Fruit fly (Drosophila melanogaster): ENCODE results near the gene Mst84Dc.
A peak's percentile ranks its signal among the peaks of the same experiment; 100 is the strongest.

Mst84Dc gene

dm6 chr3R:7346445-7346844 is 18.0 kb downstream of the Mst84Dc start, which contains the start of gene nxf4 (continued):
- TF ChIP-seq cato (GFP tag; optimal IDR thresholded peaks at IDR 0.05; ENCODE audit: borderline replicate concordance): peak; percentile 15
- no peak for TF ChIP-seq z (GFP tag; IDR thresholded peaks at IDR 0.05)
- peak; percentile 51 for TF ChIP-seq crc (GFP tag; optimal IDR thresholded peaks at IDR 0.05)
- TF ChIP-seq CG4730 (GFP tag; IDR thresholded peaks at IDR 0.05): peak; percentile 78
- TF ChIP-seq CG7963 (GFP tag; IDR thresholded peaks at IDR 0.05; ENCODE audit: partially characterized antibody): 0 out of 3 replicates have a peak, but pooled peaks have one; percentile 16
- TF ChIP-seq lola (GFP tag; optimal IDR thresholded peaks at IDR 0.05): no peak
- no peak for TF ChIP-seq zf30C (GFP tag; optimal IDR thresholded peaks at IDR 0.05)
- TF ChIP-seq CG5245 (GFP tag; optimal IDR thresholded peaks at IDR 0.05): peak; percentile 79
- no peak for TF ChIP-seq Fer2 (tag; optimal IDR thresholded peaks at IDR 0.05)
- TF ChIP-seq CkIIα-i1 (GFP tag; IDR thresholded peaks at IDR 0.05): no peak
- TF ChIP-seq bbx (GFP tag; IDR thresholded peaks at IDR 0.05; ENCODE audit: partially characterized antibody): no peak
- TF ChIP-seq pan (optimal IDR thresholded peaks at IDR 0.05): no peak
- peak in 1 of 2 experiments; percentile 60 for TF ChIP-seq pan (GFP tag; optimal IDR thresholded peaks at IDR 0.05 in 1 of 2, IDR thresholded peaks at IDR 0.05 in 1 of 2)
- TF ChIP-seq CG11696 (GFP tag; IDR thresholded peaks at IDR 0.05): no peak
- no peak for TF ChIP-seq CG11695 (GFP tag; IDR thresholded peaks at IDR 0.05)
- TF ChIP-seq nerfin-1 (tag; optimal IDR thresholded peaks at IDR 0.05): peak; percentile 53
- TF ChIP-seq Kr (GFP tag; optimal IDR thresholded peaks at IDR 0.05): no peak
- TF ChIP-seq kay (GFP tag; optimal IDR thresholded peaks at IDR 0.05): no peak
- peak; percentile 79 for TF ChIP-seq CG17361 (GFP tag; IDR thresholded peaks at IDR 0.05)
- peak; percentile 65 for TF ChIP-seq CG14441 (GFP tag; IDR thresholded peaks at IDR 0.05)
- no peak for TF ChIP-seq run (tag; optimal IDR thresholded peaks at IDR 0.05)
- TF ChIP-seq CG12769 (tag; optimal IDR thresholded peaks at IDR 0.05): peak; percentile 60
- no peak for TF ChIP-seq Nf-YC (tag; optimal IDR thresholded peaks at IDR 0.05)
- TF ChIP-seq abd-A (tag; optimal IDR thresholded peaks at IDR 0.05): no peak
- TF ChIP-seq Myb (GFP tag; optimal IDR thresholded peaks at IDR 0.05): peak; percentile 78
- TF ChIP-seq mld (GFP tag; IDR thresholded peaks at IDR 0.05; ENCODE audit: partially characterized antibody): no peak
- peak; percentile 44 for TF ChIP-seq HHEX (GFP tag; optimal IDR thresholded peaks at IDR 0.05)
- no peak for TF ChIP-seq CG10274 (GFP tag; optimal IDR thresholded peaks at IDR 0.05)
- peak; percentile 17 for TF ChIP-seq Nf-YB (GFP tag; optimal IDR thresholded peaks at IDR 0.05)
- TF ChIP-seq CG10959 (GFP tag; IDR thresholded peaks at IDR 0.05): peak; percentile 76
- no peak for TF ChIP-seq CG16779 (GFP tag; IDR thresholded peaks at IDR 0.05)
- TF ChIP-seq bowl (GFP tag; IDR thresholded peaks at IDR 0.05): no peak
- TF ChIP-seq bcd (GFP tag; optimal IDR thresholded peaks at IDR 0.05): peak; percentile 83
- no peak for TF ChIP-seq pfk (GFP tag; optimal IDR thresholded peaks at IDR 0.05)
- peak; percentile 38 to 87 for TF ChIP-seq chif (GFP tag; optimal IDR thresholded peaks at IDR 0.05)
- TF ChIP-seq hbn (GFP tag; IDR thresholded peaks at IDR 0.05; ENCODE audit: partially characterized antibody): no peak
- TF ChIP-seq ci (GFP tag; IDR thresholded peaks at IDR 0.05): peak; percentile 76
- TF ChIP-seq CG8478 (optimal IDR thresholded peaks at IDR 0.05): peak; percentile 72
- TF ChIP-seq CG31441 (GFP tag; IDR thresholded peaks at IDR 0.05): peak; percentile 47; the same call in 1 of the 2 replicates
- no peak for TF ChIP-seq unc-4 (GFP tag; IDR thresholded peaks at IDR 0.05; ENCODE audit: partially characterized antibody)
- TF ChIP-seq bsh (GFP tag; optimal IDR thresholded peaks at IDR 0.05): peak in 1 of 2 experiments; percentile 65
- no peak for TF ChIP-seq Stat92E (GFP tag; optimal IDR thresholded peaks at IDR 0.05)
- TF ChIP-seq ac (GFP tag; optimal IDR thresholded peaks at IDR 0.05): peak; percentile 20
- TF ChIP-seq lov (optimal IDR thresholded peaks at IDR 0.05): no peak
- peak; percentile 73; the same call in 2 of the 3 replicates for TF ChIP-seq lov (GFP tag; IDR thresholded peaks at IDR 0.05)
- peak; percentile 43 for TF ChIP-seq CG33557 (GFP tag; optimal IDR thresholded peaks at IDR 0.05)
- TF ChIP-seq Rx (GFP tag; IDR thresholded peaks at IDR 0.05): peak; percentile 16; the same call in 1 of the 2 replicates
- TF ChIP-seq NfI (GFP tag; optimal IDR thresholded peaks at IDR 0.05): peak; percentile 81
- TF ChIP-seq ttk (GFP tag; IDR thresholded peaks at IDR 0.05): peak; percentile 59; the same call in 1 of the 2 replicates
- peak; percentile 45 for TF ChIP-seq B-H2 (GFP tag; optimal IDR thresholded peaks at IDR 0.05)

Measured in whole organism, embryonic.